Worm (Caenorhabditis elegans): ENCODE measurements around the gene mrps-22.

The mrps-22 gene

DNA sequence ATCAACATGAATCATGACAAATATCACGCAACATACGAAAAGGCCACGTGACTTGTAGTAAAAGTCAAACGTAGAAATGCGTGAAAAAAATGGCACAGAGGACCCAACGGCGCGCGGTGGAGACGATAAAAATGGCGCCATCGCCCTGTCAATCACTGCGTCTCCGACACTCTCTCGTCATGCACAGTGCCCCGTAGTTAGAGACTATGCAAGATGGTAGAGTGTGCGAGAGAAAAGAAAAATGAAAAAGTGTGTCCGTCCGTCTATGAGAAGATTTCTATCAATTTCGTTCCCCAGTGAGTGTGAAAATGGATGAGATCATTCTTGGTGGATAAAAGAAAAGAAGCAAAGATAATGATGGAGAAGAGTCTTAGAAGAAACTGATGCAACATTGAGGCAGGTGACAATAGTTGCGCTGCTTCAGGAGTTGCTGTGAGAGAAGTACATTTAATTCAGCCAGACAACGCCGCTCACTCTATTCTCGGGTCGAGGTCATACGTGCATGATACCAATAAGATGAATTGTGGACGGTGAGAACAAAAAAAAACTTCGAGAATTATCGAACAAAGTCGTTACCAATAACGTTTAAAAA is 26.8 kb upstream of the mrps-22 start (continued):
- TF ChIP-seq mep-1 (tag; optimal IDR thresholded peaks at IDR 0.05) (peak; percentile 81), snpc-4 (tag; optimal IDR thresholded peaks at IDR 0.05) (peak; percentile 25), pqm-1 (tag; optimal IDR thresholded peaks at IDR 0.05) (no peak), dpl-1 (GFP tag; optimal IDR thresholded peaks at IDR 0.05) (peak; percentile 16 to 47 (median 18)), lin-35 (GFP tag; optimal IDR thresholded peaks at IDR 0.05) (peak; percentile 25 to 73), efl-3 (GFP tag; optimal IDR thresholded peaks at IDR 0.05) (no peak), hlh-4 (tag; optimal IDR thresholded peaks at IDR 0.05) (no peak), ama-1 (optimal IDR thresholded peaks at IDR 0.05) (peak; percentile 64), ceh-88 (GFP tag; IDR thresholded peaks at IDR 0.05) (peak; percentile 27; the same call in 1 of the 2 replicates), snu-23 (GFP tag; optimal IDR thresholded peaks at IDR 0.05) (peak; percentile 80), mef-2 (tag; optimal IDR thresholded peaks at IDR 0.05) (no peak), mdl-1 (tag; optimal IDR thresholded peaks at IDR 0.05) (peak in 1 of 2 experiments; percentile 61), efl-1 (optimal IDR thresholded peaks at IDR 0.05) (peak; percentile 40 to 56), efl-1 (GFP tag; optimal IDR thresholded peaks at IDR 0.05 in 1 of 2) (peak in 1 of 2 experiments; percentile 93), swsn-7 (tag; optimal IDR thresholded peaks at IDR 0.05) (peak; percentile 62), fkh-8 (tag; optimal IDR thresholded peaks at IDR 0.05) (no peak), aha-1 (tag; optimal IDR thresholded peaks at IDR 0.05) (peak; percentile 44), egl-27 (tag; optimal IDR thresholded peaks at IDR 0.05) (peak in 1 of 2 experiments; percentile 60), aly-2 (tag; optimal IDR thresholded peaks at IDR 0.05) (no peak), F16B12.6 (tag; optimal IDR thresholded peaks at IDR 0.05) (peak; percentile 5), isw-1 (GFP tag; IDR thresholded peaks at IDR 0.05) (no peak), rnt-1 (tag; optimal IDR thresholded peaks at IDR 0.05) (peak; percentile 69), lin-13 (GFP tag; optimal IDR thresholded peaks at IDR 0.05) (peak; percentile 45), ztf-4 (tag; optimal IDR thresholded peaks at IDR 0.05) (peak; percentile 73), Y116A8C.19 (tag; optimal IDR thresholded peaks at IDR 0.05; ENCODE audit: borderline replicate concordance) (no peak), fkh-4 (tag; optimal IDR thresholded peaks at IDR 0.05; ENCODE audit: borderline replicate concordance) (peak; percentile 47), dsc-1 (tag; optimal IDR thresholded peaks at IDR 0.05) (peak; percentile 37), unc-30 (tag; optimal IDR thresholded peaks at IDR 0.05) (no peak), ces-1 (GFP tag; optimal IDR thresholded peaks at IDR 0.05) (no peak), lin-15B (tag; optimal IDR thresholded peaks at IDR 0.05) (no peak), lsy-2 (tag; optimal IDR thresholded peaks at IDR 0.05) (peak; percentile 44 to 68), nhr-77 (tag; optimal IDR thresholded peaks at IDR 0.05) (peak; percentile 11), lin-14 (GFP tag; optimal IDR thresholded peaks at IDR 0.05) (peak; percentile 89), tbx-2 (tag; optimal IDR thresholded peaks at IDR 0.05) (peak; percentile 59), ceh-82 (tag; optimal IDR thresholded peaks at IDR 0.05) (peak in 1 of 3 experiments; percentile 17), ets-5 (GFP tag; IDR thresholded peaks at IDR 0.05) (no peak), sptf-1 (tag; optimal IDR thresholded peaks at IDR 0.05) (no peak), C16A3.4 (tag; optimal IDR thresholded peaks at IDR 0.05) (peak; percentile 10)

- no peak for TF ChIP-seq nhr-11 (tag; optimal IDR thresholded peaks at IDR 0.05)
- TF ChIP-seq jun-1 (tag; optimal IDR thresholded peaks at IDR 0.05): peak; percentile 12
- peak in 1 of 2 experiments; percentile 5 for TF ChIP-seq efl-1 (optimal IDR thresholded peaks at IDR 0.05)
- peak in 1 of 2 experiments; percentile 91 for TF ChIP-seq efl-1 (GFP tag; optimal IDR thresholded peaks at IDR 0.05 in 1 of 2)
- peak in 1 of 2 experiments; percentile 27 for TF ChIP-seq lsy-2 (tag; optimal IDR thresholded peaks at IDR 0.05)
- no peak for TF ChIP-seq nhr-90 (tag; optimal IDR thresholded peaks at IDR 0.05; ENCODE audit: poor library complexity)
- TF ChIP-seq rnt-1 (tag; optimal IDR thresholded peaks at IDR 0.05): peak; percentile 22
- no peak for TF ChIP-seq ztf-4 (tag; optimal IDR thresholded peaks at IDR 0.05)
Measured at ce11 chrII:10556550-10557205, 25.7 kb upstream of the mrps-22 start.
